Fruit fly (Drosophila melanogaster) whole organism, embryonic: ENCODE data around the gene Hr4.

Source experiments
- Ada2b ChIP-seq: fragments of 200-800 bp; sonication (Bioruptor generic); IDR thresholded peaks from 2 replicates; pipeline ENCODE4 v1.3.6; 2022; ENCODE audit warnings: missing biosample characterization, missing genetic modification characterization
- Bgb ChIP-seq: fragments of 200-800 bp; sonication (Bioruptor generic); IDR thresholded peaks from 2 replicates; pipeline ENCODE4 v1.3.6; 2022; ENCODE audit warnings: missing biosample characterization, missing genetic modification characterization; ENCODE audit not compliant: partially characterized antibody
- CG1024 ChIP-seq: fragments of 200-800 bp; sonication (Bioruptor generic); IDR thresholded peaks from 2 replicates; pipeline ENCODE4 v1.3.6; 2022; ENCODE audit warnings: missing biosample characterization, missing genetic modification characterization
- CG10543 ChIP-seq: fragments of 200-800 bp; sonication (Bioruptor generic); optimal IDR thresholded peaks from 3 replicates; lab custom pipeline; 2017; ENCODE audit warnings: missing biosample characterization, mild to moderate bottlenecking, missing genetic modification characterization, moderate library complexity
- CG11247 ChIP-seq: fragments of 200-800 bp; sonication (Bioruptor generic); IDR thresholded peaks from 2 replicates; pipeline ENCODE4 v1.3.6; 2022; ENCODE audit warnings: missing biosample characterization, missing genetic modification characterization
- CG11696 ChIP-seq: fragments of 200-800 bp; sonication (Bioruptor generic); IDR thresholded peaks from 2 replicates; pipeline ENCODE4 v1.3.6; 2022; ENCODE audit warnings: missing biosample characterization, missing genetic modification characterization
- CG12155 ChIP-seq: fragments of 200-800 bp; sonication (Bioruptor generic); optimal IDR thresholded peaks from 3 replicates; lab custom pipeline; 2016; ENCODE audit warnings: missing biosample characterization, missing genetic modification characterization
- CG13775 ChIP-seq: fragments of 200-800 bp; sonication (Bioruptor generic); optimal IDR thresholded peaks from 3 replicates; lab custom pipeline; 2017; ENCODE audit warnings: missing biosample characterization, mild to moderate bottlenecking, missing genetic modification characterization
- CG13894 ChIP-seq: fragments of 200-800 bp; sonication (Bioruptor generic); optimal IDR thresholded peaks from 3 replicates; lab custom pipeline; 2018; ENCODE audit warnings: missing biosample characterization, mild to moderate bottlenecking, missing genetic modification characterization, moderate library complexity
- CG15696 ChIP-seq: fragments of 200-800 bp; sonication (Bioruptor generic); optimal IDR thresholded peaks from 2 replicates; lab custom pipeline; 2019; ENCODE audit warnings: missing biosample characterization, mild to moderate bottlenecking, missing genetic modification characterization, moderate library complexity
- CG1603 ChIP-seq: fragments of 200-800 bp; sonication (Bioruptor generic); optimal IDR thresholded peaks from 2 replicates; lab custom pipeline; 2019; ENCODE audit warnings: missing biosample characterization, mild to moderate bottlenecking, missing genetic modification characterization, moderate library complexity
- CG16815 ChIP-seq: fragments of 200-800 bp; sonication (Bioruptor generic); optimal IDR thresholded peaks from 3 replicates; lab custom pipeline; 2017; ENCODE audit warnings: missing biosample characterization, mild to moderate bottlenecking, missing genetic modification characterization
- CG17568 ChIP-seq: fragments of 200-800 bp; sonication (Bioruptor generic); optimal IDR thresholded peaks from 2 replicates; lab custom pipeline; 2018; ENCODE audit warnings: missing biosample characterization, mild to moderate bottlenecking, missing genetic modification characterization, moderate library complexity
- CG17612 ChIP-seq: fragments of 200-800 bp; sonication (Bioruptor generic); IDR thresholded peaks from 2 replicates; pipeline ENCODE4 v1.3.6; 2022; ENCODE audit warnings: missing biosample characterization, missing genetic modification characterization
- CG18619 ChIP-seq: fragments of 200-800 bp; sonication (Bioruptor generic); optimal IDR thresholded peaks from 3 replicates; lab custom pipeline; 2017; ENCODE audit warnings: missing biosample characterization, mild to moderate bottlenecking, missing genetic modification characterization
- CG2875 ChIP-seq: fragments of 200-800 bp; sonication (Bioruptor generic); optimal IDR thresholded peaks from 2 replicates; lab custom pipeline; 2017; ENCODE audit warnings: missing biosample characterization, mild to moderate bottlenecking, missing genetic modification characterization, missing genetic modification reagents
- CG6813 ChIP-seq: fragments of 200-800 bp; sonication (Bioruptor generic); optimal IDR thresholded peaks from 2 replicates; lab custom pipeline; 2017; ENCODE audit warnings: missing biosample characterization, missing genetic modification characterization, mild to moderate bottlenecking, moderate library complexity, missing genetic modification reagents
- CG7357 ChIP-seq: fragments of 200-800 bp; sonication (Bioruptor generic); IDR thresholded peaks from 3 replicates; pipeline ENCODE4 v1.3.6; 2022; ENCODE audit warnings: missing biosample characterization, missing genetic modification characterization
- CG7928 ChIP-seq: fragments of 200-800 bp; sonication (Bioruptor generic); optimal IDR thresholded peaks from 2 replicates; lab custom pipeline; 2017; ENCODE audit warnings: missing biosample characterization, mild to moderate bottlenecking, missing genetic modification characterization
- CG8478 ChIP-seq: fragments of >200 bp; optimal IDR thresholded peaks from 2 replicates; lab custom pipeline; 2018
- CG8944 ChIP-seq: fragments of 200-800 bp; sonication (Bioruptor generic); optimal IDR thresholded peaks from 3 replicates; lab custom pipeline; 2016; ENCODE audit warnings: missing biosample characterization, missing genetic modification characterization
- CrebB ChIP-seq: fragments of 200-800 bp; sonication (Bioruptor generic); optimal IDR thresholded peaks from 3 replicates; lab custom pipeline; 2018; ENCODE audit warnings: missing biosample characterization, mild to moderate bottlenecking, missing genetic modification characterization
- Dfd ChIP-seq, 2 experiments: fragments of >200 bp; optimal IDR thresholded peaks; 2 replicates each; lab custom pipeline; 2017; ENCODE audit warnings: missing biosample characterization in 2 of 2, missing genetic modification characterization in 2 of 2
- Eip74EF ChIP-seq, 2 experiments: fragments of 200-800 bp in 1 of 2; fragments of >200 bp in 1 of 2; sonication (Bioruptor generic) in 1 of 2; optimal IDR thresholded peaks; 2 replicates each; lab custom pipeline; 2017 to 2019; ENCODE audit warnings: missing biosample characterization in 2 of 2, missing genetic modification characterization in 2 of 2, mild to moderate bottlenecking in 1 of 2, moderate library complexity in 1 of 2
- HLH4C ChIP-seq: fragments of 200-800 bp; sonication (Bioruptor generic); IDR thresholded peaks from 3 replicates; pipeline ENCODE4 v1.3.6; 2022; ENCODE audit warnings: missing biosample characterization, missing genetic modification characterization; ENCODE audit not compliant: partially characterized antibody
- NFAT ChIP-seq: fragments of 200-800 bp; sonication (Bioruptor generic); IDR thresholded peaks from 2 replicates; pipeline ENCODE4 v1.3.6; 2022; ENCODE audit warnings: missing biosample characterization, missing genetic modification characterization
- Nf-YC ChIP-seq: fragments of 200-800 bp; optimal IDR thresholded peaks from 3 replicates; lab custom pipeline; 2019; ENCODE audit warnings: missing biosample characterization, mild to moderate bottlenecking, missing genetic modification characterization, moderate library complexity
- Ptx1 ChIP-seq: fragments of 200-800 bp; sonication (Bioruptor generic); IDR thresholded peaks from 2 replicates; pipeline ENCODE4 v1.3.6; 2022; ENCODE audit warnings: missing biosample characterization, missing genetic modification characterization
- Stat92E ChIP-seq, 3 experiments: fragments of >200 bp in 2 of 3; fragments of 200-800 bp in 1 of 3; sonication (Bioruptor generic) in 1 of 3; optimal IDR thresholded peaks; 2 replicates each; lab custom pipeline; 2017 to 2019; ENCODE audit warnings: missing biosample characterization in 3 of 3, missing genetic modification characterization in 3 of 3, mild to moderate bottlenecking in 1 of 3, moderate library complexity in 1 of 3
- ato ChIP-seq: fragments of 200-800 bp; sonication (Bioruptor generic); IDR thresholded peaks from 2 replicates; pipeline ENCODE4 v1.3.6; 2022; ENCODE audit warnings: missing biosample characterization, missing genetic modification characterization; ENCODE audit not compliant: partially characterized antibody
- bbx ChIP-seq: fragments of 200-800 bp; sonication (Bioruptor generic); IDR thresholded peaks from 2 replicates; pipeline ENCODE4 v1.3.6; 2022; ENCODE audit warnings: missing biosample characterization, missing genetic modification characterization; ENCODE audit not compliant: partially characterized antibody
- bigmax ChIP-seq: fragments of 200-800 bp; sonication (Bioruptor generic); optimal IDR thresholded peaks from 2 replicates; lab custom pipeline; 2018; ENCODE audit warnings: missing biosample characterization, mild to moderate bottlenecking, missing genetic modification characterization
- btn ChIP-seq: fragments of 200-800 bp; sonication (Bioruptor generic); optimal IDR thresholded peaks from 2 replicates; lab custom pipeline; 2016; ENCODE audit warnings: missing biosample characterization, missing genetic modification characterization
- en ChIP-seq: fragments of 200-800 bp; sonication (Bioruptor generic); optimal IDR thresholded peaks from 2 replicates; lab custom pipeline; 2016; ENCODE audit warnings: missing biosample characterization, missing genetic modification characterization
- exex ChIP-seq: fragments of 200-800 bp; sonication (Bioruptor generic); optimal IDR thresholded peaks from 4 replicates; lab custom pipeline; 2018; ENCODE audit warnings: missing biosample characterization, mild to moderate bottlenecking, missing genetic modification characterization, moderate library complexity
- fd96Cb ChIP-seq: fragments of 200-800 bp; sonication (Bioruptor generic); optimal IDR thresholded peaks from 2 replicates; lab custom pipeline; 2018; ENCODE audit warnings: missing biosample characterization, mild to moderate bottlenecking, missing genetic modification characterization, moderate library complexity
- gcm2 ChIP-seq: fragments of 200-800 bp; sonication (Bioruptor generic); optimal IDR thresholded peaks from 2 replicates; lab custom pipeline; 2016; ENCODE audit warnings: missing biosample characterization, missing genetic modification characterization
- gro ChIP-seq: fragments of 200-800 bp; sonication (Bioruptor generic); optimal IDR thresholded peaks from 2 replicates; lab custom pipeline; 2016; ENCODE audit warnings: missing biosample characterization, missing genetic modification characterization
- hth ChIP-seq: fragments of >200 bp; optimal IDR thresholded peaks from 2 replicates; lab custom pipeline; 2017; ENCODE audit warnings: inconsistent platforms
- kni ChIP-seq: fragments of 200-800 bp; sonication (Bioruptor generic); optimal IDR thresholded peaks from 3 replicates; lab custom pipeline; 2017; ENCODE audit warnings: mild to moderate bottlenecking, missing biosample characterization, missing genetic modification reagents, missing genetic modification characterization
- lab ChIP-seq: fragments of 200-800 bp; sonication (Bioruptor generic); optimal IDR thresholded peaks from 3 replicates; lab custom pipeline; 2017; ENCODE audit warnings: missing biosample characterization, missing genetic modification characterization, mild to moderate bottlenecking, moderate library complexity, missing genetic modification reagents
- maf-S ChIP-seq: fragments of 200-800 bp; sonication (Bioruptor generic); optimal IDR thresholded peaks from 2 replicates; lab custom pipeline; 2016; ENCODE audit warnings: missing biosample characterization, missing genetic modification characterization
- mam ChIP-seq: fragments of 200-800 bp; sonication (Bioruptor generic); optimal IDR thresholded peaks from 3 replicates; lab custom pipeline; 2016; ENCODE audit warnings: missing biosample characterization, missing genetic modification characterization
- mld ChIP-seq: fragments of 200-800 bp; sonication (Bioruptor generic); IDR thresholded peaks from 3 replicates; pipeline ENCODE4 v1.3.6; 2022; ENCODE audit warnings: missing biosample characterization, missing genetic modification characterization; ENCODE audit not compliant: partially characterized antibody
- rib ChIP-seq: fragments of 200-800 bp; sonication (Bioruptor generic); IDR thresholded peaks from 2 replicates; pipeline ENCODE4 v1.3.6; 2022; ENCODE audit warnings: missing biosample characterization, missing genetic modification characterization
- ro ChIP-seq: fragments of 200-800 bp; sonication (Bioruptor generic); IDR thresholded peaks from 2 replicates; pipeline ENCODE4 v1.3.6; 2022; ENCODE audit warnings: missing biosample characterization, missing genetic modification characterization
- sc ChIP-seq, 3 experiments: fragments of >200 bp in 2 of 3; fragments of 200-800 bp in 1 of 3; sonication (Bioruptor generic) in 1 of 3; optimal IDR thresholded peaks; 2 replicates in 2 of 3; 3 replicates in 1 of 3; lab custom pipeline; 2017; ENCODE audit warnings: mild to moderate bottlenecking in 1 of 3, missing biosample characterization in 1 of 3, missing genetic modification characterization in 1 of 3, missing genetic modification reagents in 1 of 3
- slbo ChIP-seq: fragments of 200-800 bp; sonication (Bioruptor generic); IDR thresholded peaks from 2 replicates; pipeline ENCODE4 v1.3.6; 2022; ENCODE audit warnings: missing biosample characterization, missing genetic modification characterization
- z ChIP-seq: fragments of 200-800 bp; sonication (Bioruptor generic); IDR thresholded peaks from 3 replicates; pipeline ENCODE4 v1.3.6; 2022; ENCODE audit warnings: missing biosample characterization, missing genetic modification characterization
- zen2 ChIP-seq: fragments of 200-800 bp; sonication (Bioruptor generic); IDR thresholded peaks from 3 replicates; pipeline ENCODE4 v1.3.6; 2022; ENCODE audit warnings: missing biosample characterization, missing genetic modification characterization; ENCODE audit not compliant: partially characterized antibody

Hr4 gene

dm6 chrX:1991843-1992242 lies 50.1 kb downstream of the Hr4 start:
- peak; percentile 32 for TF ChIP-seq kni (GFP tag; lab: Kevin White, UChicago)
- no peak for TF ChIP-seq CG11247
- TF ChIP-seq CG8478 (lab: Kevin White, UChicago), result peak; percentile 62
- no peak for TF ChIP-seq CG1024 (GFP tag; lab: Robert Waterston, UW)
- TF ChIP-seq gcm2 (GFP tag; lab: Kevin White, UChicago), result no peak
- TF ChIP-seq CG11696, result no peak
- TF ChIP-seq bigmax (GFP tag; lab: Kevin White, UChicago), result no peak
- TF ChIP-seq maf-S (GFP tag; lab: Kevin White, UChicago), result no peak
- no peak for TF ChIP-seq CrebB (tag; lab: Kevin White, UChicago)
- no peak for TF ChIP-seq CG8944 (GFP tag; lab: Kevin White, UChicago)
- TF ChIP-seq ro (GFP tag; lab: Robert Waterston, UW), result no peak
- TF ChIP-seq HLH4C (GFP tag; lab: Robert Waterston, UW), result no peak
- TF ChIP-seq CG2875, result peak; percentile 38
- TF ChIP-seq hth, result no peak
- no peak for TF ChIP-seq CG17568 (GFP tag; lab: Kevin White, UChicago)
- TF ChIP-seq Stat92E (GFP tag; optimal IDR thresholded peaks at IDR 0.05; lab: Kevin White, UChicago), result no peak
- TF ChIP-seq CG1603 (tag; lab: Kevin White, UChicago), result peak; percentile 15
- no peak for TF ChIP-seq Dfd (GFP tag; optimal IDR thresholded peaks at IDR 0.05; lab: Kevin White, UChicago)
- TF ChIP-seq CG15696 (tag; lab: Kevin White, UChicago), result no peak
- no peak for TF ChIP-seq rib (GFP tag; lab: Robert Waterston, UW)
- no peak for TF ChIP-seq mld (GFP tag; lab: Robert Waterston, UW)
- TF ChIP-seq Bgb (GFP tag; lab: Robert Waterston, UW), result 0 out of 2 replicates have a peak, but pooled peaks have one; percentile 23
- 0 out of 2 replicates have a peak, but pooled peaks have one; percentile 37 for TF ChIP-seq ato
- no peak for TF ChIP-seq CG13894
- TF ChIP-seq Eip74EF (GFP tag; optimal IDR thresholded peaks at IDR 0.05; lab: Kevin White, UChicago), result peak in 1 of 2 experiments; percentile 12
- no peak for TF ChIP-seq gro (GFP tag; lab: Kevin White, UChicago)
- no peak for TF ChIP-seq NFAT
- no peak for TF ChIP-seq sc (optimal IDR thresholded peaks at IDR 0.05; lab: Kevin White, UChicago)
- no peak for TF ChIP-seq sc (GFP tag; optimal IDR thresholded peaks at IDR 0.05; lab: Kevin White, UChicago)
- TF ChIP-seq CG7928 (GFP tag; lab: Kevin White, UChicago), result no peak
- no peak for TF ChIP-seq CG12155 (GFP tag; lab: Kevin White, UChicago)
- TF ChIP-seq fd96Cb (tag; lab: Kevin White, UChicago), result no peak
- no peak for TF ChIP-seq CG18619 (GFP tag; lab: Kevin White, UChicago)
- no peak for TF ChIP-seq slbo
- TF ChIP-seq en (GFP tag; lab: Kevin White, UChicago), result no peak
- TF ChIP-seq Ada2b (GFP tag; lab: Robert Waterston, UW), result no peak
- TF ChIP-seq CG13775 (GFP tag; lab: Kevin White, UChicago), result no peak
- TF ChIP-seq exex (tag; lab: Kevin White, UChicago), result no peak
- no peak for TF ChIP-seq mam (GFP tag; lab: Kevin White, UChicago)
- TF ChIP-seq z, result no peak
- no peak for TF ChIP-seq CG6813
- TF ChIP-seq CG16815 (GFP tag; lab: Kevin White, UChicago), result no peak
- TF ChIP-seq zen2 (GFP tag; lab: Robert Waterston, UW), result 0 out of 3 replicates have a peak, but pooled peaks have one; percentile 33
- no peak for TF ChIP-seq Ptx1
- TF ChIP-seq Nf-YC (tag; lab: Kevin White, UChicago), result peak; percentile 38
- peak; percentile 15 for TF ChIP-seq lab
- TF ChIP-seq CG7357 (GFP tag; lab: Robert Waterston, UW), result no peak
- TF ChIP-seq CG10543 (GFP tag; lab: Kevin White, UChicago), result peak; percentile 49
- no peak for TF ChIP-seq btn
- no peak for TF ChIP-seq CG17612
- TF ChIP-seq bbx (GFP tag; lab: Robert Waterston, UW), result peak; percentile 19; the same call in 1 of the 2 replicates
